Worm (Caenorhabditis elegans) whole organism, mixed stage, embryonic: ENCODE results near the gene C09F12.3.
A peak's percentile ranks its signal among the peaks of the same experiment; 100 is the strongest.

Experiments
- M03D4.4 ChIP-seq: sonication (generic microtip); optimal IDR thresholded peaks from 2 replicates; lab custom pipeline; 2017; ENCODE audit warnings: mild to moderate bottlenecking, missing genetic modification characterization, missing compliant biosample characterization
- bed-3 ChIP-seq: fragments of 200-800 bp; sonication (Bioruptor generic); optimal IDR thresholded peaks from 3 replicates; lab custom pipeline; 2018; ENCODE audit warnings: mild to moderate bottlenecking, missing genetic modification characterization, moderate library complexity, missing compliant biosample characterization
- blmp-1 ChIP-seq: fragments of 150-350 bp; optimal IDR thresholded peaks from 2 replicates; lab custom pipeline; 2014; ENCODE audit warnings: missing biosample characterization, missing genetic modification characterization
- ceh-39 ChIP-seq: fragments of 150-350 bp; optimal IDR thresholded peaks from 2 replicates; lab custom pipeline; 2014; ENCODE audit warnings: missing biosample characterization, missing genetic modification characterization
- ceh-43 ChIP-seq: fragments of 200-800 bp; sonication (Bioruptor generic); optimal IDR thresholded peaks from 2 replicates; lab custom pipeline; 2018; ENCODE audit warnings: mild to moderate bottlenecking, missing genetic modification characterization, moderate library complexity, missing compliant biosample characterization
- ceh-83 ChIP-seq: fragments of 200-800 bp; sonication (Bioruptor generic); optimal IDR thresholded peaks from 2 replicates; lab custom pipeline; 2018; ENCODE audit warnings: mild to moderate bottlenecking, missing genetic modification characterization, missing compliant biosample characterization
- ces-1 ChIP-seq: fragments of 150-350 bp; optimal IDR thresholded peaks from 2 replicates; lab custom pipeline; 2014; ENCODE audit warnings: missing biosample characterization, missing genetic modification reagents, missing genetic modification characterization
- cnd-1 ChIP-seq: fragments of 200-800 bp; sonication (Bioruptor generic); optimal IDR thresholded peaks from 2 replicates; lab custom pipeline; 2018; ENCODE audit warnings: mild to moderate bottlenecking, missing genetic modification characterization, missing compliant biosample characterization
- drap-1 ChIP-seq: fragments of 200-800 bp; sonication (Bioruptor generic); optimal IDR thresholded peaks from 3 replicates; lab custom pipeline; 2018; ENCODE audit warnings: mild to moderate bottlenecking, missing genetic modification characterization, missing compliant biosample characterization
- elt-1 ChIP-seq: sonication (generic microtip); optimal IDR thresholded peaks from 2 replicates; lab custom pipeline; 2017; ENCODE audit warnings: missing genetic modification characterization, mild to moderate bottlenecking, missing compliant biosample characterization, antibody characterized with exemption, moderate library complexity, borderline replicate concordance; ENCODE audit not compliant: insufficient read depth
- elt-3 ChIP-seq: fragments of 150-350 bp; optimal IDR thresholded peaks from 2 replicates; lab custom pipeline; 2014; ENCODE audit warnings: missing biosample characterization, missing genetic modification characterization
- flh-1 ChIP-seq: fragments of 200-800 bp; sonication (Bioruptor generic); optimal IDR thresholded peaks from 2 replicates; lab custom pipeline; 2018; ENCODE audit warnings: mild to moderate bottlenecking, missing genetic modification characterization, moderate library complexity, missing compliant biosample characterization
- ham-2 ChIP-seq: fragments of 200-800 bp; sonication (Bioruptor generic); optimal IDR thresholded peaks from 2 replicates; lab custom pipeline; 2018; ENCODE audit warnings: mild to moderate bottlenecking, missing genetic modification characterization, missing compliant biosample characterization
- hlh-1 ChIP-seq: fragments of 150-350 bp; optimal IDR thresholded peaks from 2 replicates; lab custom pipeline; 2014; ENCODE audit warnings: missing biosample characterization, missing genetic modification reagents, missing genetic modification characterization
- lin-13 ChIP-seq: fragments of 150-350 bp; optimal IDR thresholded peaks from 2 replicates; lab custom pipeline; 2014; ENCODE audit warnings: missing biosample characterization, missing genetic modification characterization
- lin-32 ChIP-seq: fragments of 200-800 bp; sonication (Bioruptor generic); optimal IDR thresholded peaks from 2 replicates; lab custom pipeline; 2018; ENCODE audit warnings: mild to moderate bottlenecking, missing genetic modification characterization, missing compliant biosample characterization
- lsy-2 ChIP-seq: fragments of 150-350 bp; optimal IDR thresholded peaks from 2 replicates; lab custom pipeline; 2014; ENCODE audit warnings: missing biosample characterization, missing genetic modification characterization
- mab-5 ChIP-seq: fragments of 150-350 bp; optimal IDR thresholded peaks from 2 replicates; lab custom pipeline; 2014; ENCODE audit warnings: missing biosample characterization, missing genetic modification characterization
- mep-1 ChIP-seq: fragments of 150-350 bp; optimal IDR thresholded peaks from 2 replicates; lab custom pipeline; 2017; ENCODE audit warnings: missing biosample characterization, missing genetic modification reagents, missing genetic modification characterization, inconsistent platforms
- mls-2 ChIP-seq: sonication (generic microtip); optimal IDR thresholded peaks from 2 replicates; lab custom pipeline; 2016; ENCODE audit warnings: mild to moderate bottlenecking, missing genetic modification characterization, moderate library complexity, missing compliant biosample characterization
- nhr-12 ChIP-seq: fragments of 150-350 bp; optimal IDR thresholded peaks from 2 replicates; lab custom pipeline; 2014; ENCODE audit warnings: missing biosample characterization, missing genetic modification characterization
- nhr-2 ChIP-seq: fragments of 150-350 bp; optimal IDR thresholded peaks from 2 replicates; lab custom pipeline; 2014; ENCODE audit warnings: missing biosample characterization, missing genetic modification characterization
- nhr-237 ChIP-seq: fragments of 150-350 bp; optimal IDR thresholded peaks from 2 replicates; lab custom pipeline; 2014; ENCODE audit warnings: missing biosample characterization, missing genetic modification characterization
- nhr-28 ChIP-seq: fragments of 150-350 bp; optimal IDR thresholded peaks from 2 replicates; lab custom pipeline; 2014; ENCODE audit warnings: missing biosample characterization, missing genetic modification characterization
- nhr-76 ChIP-seq: sonication (generic microtip); optimal IDR thresholded peaks from 2 replicates; lab custom pipeline; 2017; ENCODE audit warnings: missing biosample characterization, missing genetic modification characterization
- pha-4 ChIP-seq: fragments of 150-350 bp; optimal IDR thresholded peaks from 2 replicates; lab custom pipeline; 2018; ENCODE audit warnings: missing biosample characterization, missing genetic modification reagents, missing genetic modification characterization
- sem-2 ChIP-seq: fragments of 200-800 bp; sonication (Bioruptor generic); optimal IDR thresholded peaks from 2 replicates; lab custom pipeline; 2018; ENCODE audit warnings: mild to moderate bottlenecking, missing genetic modification characterization, missing compliant biosample characterization
- snpc-4 ChIP-seq: fragments of 150-350 bp; optimal IDR thresholded peaks from 2 replicates; lab custom pipeline; 2014; ENCODE audit warnings: missing biosample characterization, missing genetic modification characterization
- sptf-1 ChIP-seq: sonication (generic microtip); optimal IDR thresholded peaks from 2 replicates; lab custom pipeline; 2017; ENCODE audit warnings: mild to moderate bottlenecking, missing genetic modification characterization, moderate library complexity, missing compliant biosample characterization
- tbx-8 ChIP-seq: fragments of 200-800 bp; sonication (Bioruptor generic); optimal IDR thresholded peaks from 2 replicates; lab custom pipeline; 2018; ENCODE audit warnings: mild to moderate bottlenecking, missing genetic modification characterization, moderate library complexity, missing compliant biosample characterization
- unc-120 ChIP-seq: sonication (generic microtip); optimal IDR thresholded peaks from 2 replicates; lab custom pipeline; 2017; ENCODE audit warnings: missing genetic modification characterization, missing compliant biosample characterization; ENCODE audit not compliant: poor library complexity, severe bottlenecking
- unc-39 ChIP-seq: fragments of 150-350 bp; optimal IDR thresholded peaks from 2 replicates; lab custom pipeline; 2014; ENCODE audit warnings: missing biosample characterization, missing genetic modification characterization
- unc-62 ChIP-seq: fragments of 150-350 bp; optimal IDR thresholded peaks from 2 replicates; lab custom pipeline; 2014; ENCODE audit warnings: missing biosample characterization, missing genetic modification reagents, missing genetic modification characterization
- zip-8 ChIP-seq: fragments of 150-350 bp; optimal IDR thresholded peaks from 2 replicates; lab custom pipeline; 2014; ENCODE audit warnings: missing biosample characterization, missing genetic modification characterization
- ztf-11 ChIP-seq: fragments of 150-350 bp; optimal IDR thresholded peaks from 2 replicates; lab custom pipeline; 2014; ENCODE audit warnings: missing biosample characterization, missing genetic modification characterization

The C09F12.3 gene

ce11 chrX:11032412-11032811 lies 10.3 kb downstream of the C09F12.3 start:
- TF ChIP-seq unc-62 (GFP tag; lab: Kevin White, UChicago) (no peak), mls-2 (tag; lab: Kevin White, UChicago) (no peak), ztf-11 (no peak), nhr-237 (tag; lab: Kevin White, UChicago) (no peak), elt-1 (tag; lab: Kevin White, UChicago) (no peak), nhr-28 (tag; lab: Kevin White, UChicago) (no peak), sem-2 (GFP tag; lab: Kevin White, UChicago) (no peak), sptf-1 (tag; lab: Kevin White, UChicago) (no peak), ceh-43 (GFP tag; lab: Kevin White, UChicago) (no peak), drap-1 (GFP tag; lab: Kevin White, UChicago) (no peak), blmp-1 (tag; lab: Kevin White, UChicago) (no peak), elt-3 (tag; lab: Kevin White, UChicago) (no peak), unc-39 (tag; lab: Kevin White, UChicago) (no peak), lsy-2 (tag; lab: Kevin White, UChicago) (no peak), ceh-83 (GFP tag; lab: Kevin White, UChicago) (no peak), M03D4.4 (no peak)
- TF ChIP-seq, all 35 proteins: peak for 0

ce11 chrX:11031869-11032268 lies 10.8 kb downstream of the C09F12.3 start:
- TF ChIP-seq ces-1 (GFP tag; lab: Kevin White, UChicago), result peak; percentile 68
- no peak for TF ChIP-seq lin-13 (tag; lab: Kevin White, UChicago)

ce11 chrX:11031047-11031695 lies 11.5 kb downstream of the C09F12.3 start:
- no peak for TF ChIP-seq ceh-83 (GFP tag; lab: Kevin White, UChicago)
- TF ChIP-seq sptf-1 (tag; lab: Kevin White, UChicago), result peak; percentile 77
- TF ChIP-seq drap-1 (GFP tag; lab: Kevin White, UChicago), result peak; percentile 79
- no peak for TF ChIP-seq flh-1 (GFP tag; lab: Kevin White, UChicago)
- TF ChIP-seq pha-4 (tag; lab: Kevin White, UChicago), result peak; percentile 93
- TF ChIP-seq tbx-8 (GFP tag; lab: Kevin White, UChicago), result no peak
- no peak for TF ChIP-seq sem-2 (GFP tag; lab: Kevin White, UChicago)
- peak; percentile 86 for TF ChIP-seq unc-62 (GFP tag; lab: Kevin White, UChicago)
- TF ChIP-seq nhr-12 (tag; lab: Kevin White, UChicago), result no peak
- peak; percentile 61 for TF ChIP-seq M03D4.4
- no peak for TF ChIP-seq ceh-43 (GFP tag; lab: Kevin White, UChicago)
- peak; percentile 82 for TF ChIP-seq cnd-1
- TF ChIP-seq nhr-76, result no peak
- peak; percentile 63 for TF ChIP-seq lin-32 (GFP tag; lab: Kevin White, UChicago)
- TF ChIP-seq ztf-11, result peak; percentile 90
- TF ChIP-seq nhr-237 (tag; lab: Kevin White, UChicago), result peak; percentile 79
- TF ChIP-seq unc-39 (tag; lab: Kevin White, UChicago), result no peak
- TF ChIP-seq blmp-1 (tag; lab: Kevin White, UChicago), result no peak
- TF ChIP-seq ces-1 (GFP tag; lab: Kevin White, UChicago), result peak; percentile 86
- TF ChIP-seq snpc-4 (tag; lab: Kevin White, UChicago), result no peak
- peak; percentile 65 for TF ChIP-seq lin-13 (tag; lab: Kevin White, UChicago)
- no peak for TF ChIP-seq mab-5
- peak; percentile 70 for TF ChIP-seq nhr-2 (tag; lab: Kevin White, UChicago)
- no peak for TF ChIP-seq elt-3 (tag; lab: Kevin White, UChicago)
- TF ChIP-seq lsy-2 (tag; lab: Kevin White, UChicago), result peak; percentile 53
- TF ChIP-seq ceh-39, result peak; percentile 39
- peak; percentile 91 for TF ChIP-seq hlh-1 (tag; lab: Kevin White, UChicago)
- peak; percentile 23 for TF ChIP-seq unc-120
- peak; percentile 80 for TF ChIP-seq mls-2 (tag; lab: Kevin White, UChicago)
- TF ChIP-seq ham-2, result peak; percentile 99
- no peak for TF ChIP-seq elt-1 (tag; lab: Kevin White, UChicago)
- no peak for TF ChIP-seq bed-3 (GFP tag; lab: Kevin White, UChicago)
- TF ChIP-seq nhr-28 (tag; lab: Kevin White, UChicago), result no peak
- TF ChIP-seq mep-1 (tag; lab: Kevin White, UChicago), result peak; percentile 46
- TF ChIP-seq zip-8, result no peak
